Fruit fly (Drosophila melanogaster) whole organism, adult: ENCODE results near the gene ND-42.

ENCODE experiments used
- CG12768 ChIP-seq: fragments of 200-800 bp; sonication (Bioruptor generic); optimal IDR thresholded peaks from 2 replicates; lab custom pipeline; 2017; ENCODE audit warnings: missing biosample characterization, missing genetic modification characterization, mild to moderate bottlenecking, moderate library complexity, missing genetic modification reagents
- CG1620 ChIP-seq: fragments of 200-800 bp; sonication (Bioruptor generic); optimal IDR thresholded peaks from 2 replicates; lab custom pipeline; 2016; ENCODE audit warnings: missing biosample characterization, missing genetic modification characterization
- CG33017 ChIP-seq: fragments of 200-800 bp; sonication (Bioruptor generic); optimal IDR thresholded peaks from 2 replicates; lab custom pipeline; 2018; ENCODE audit warnings: missing biosample characterization, mild to moderate bottlenecking, missing genetic modification characterization, moderate library complexity
- Crg-1 ChIP-seq: fragments of 200-800 bp; sonication (Bioruptor generic); optimal IDR thresholded peaks from 2 replicates; lab custom pipeline; 2016; ENCODE audit warnings: missing biosample characterization, missing genetic modification characterization
- cnc ChIP-seq, 2 experiments: fragments of >200 bp; optimal IDR thresholded peaks; 2 replicates each; lab custom pipeline; 2017
- toe ChIP-seq: fragments of 200-800 bp; sonication (Bioruptor generic); optimal IDR thresholded peaks from 2 replicates; lab custom pipeline; 2016; ENCODE audit warnings: missing biosample characterization, missing genetic modification characterization

- TF ChIP-seq toe (GFP tag; lab: Kevin White, UChicago) (no peak), CG1620 (GFP tag; lab: Kevin White, UChicago) (no peak), cnc (optimal IDR thresholded peaks at IDR 0.05; lab: Kevin White, UChicago) (no peak), Crg-1 (GFP tag; lab: Kevin White, UChicago) (no peak), CG12768 (GFP tag; lab: Kevin White, UChicago) (no peak), CG33017 (no peak)
Observed at dm6 chr3R:22046723-22047122, 19.2 kb downstream of the ND-42 start.
